Worm (Caenorhabditis elegans) whole organism, L1 larva: ENCODE measurements around the gene lmbr-1.

Source experiments
- nhr-11 ChIP-seq: fragments of 150-350 bp; optimal IDR thresholded peaks from 2 replicates; lab custom pipeline; 2014; ENCODE audit warnings: missing biosample characterization, missing genetic modification characterization
- tbx-2 ChIP-seq: sonication (generic microtip); optimal IDR thresholded peaks from 2 replicates; lab custom pipeline; 2016; ENCODE audit warnings: missing genetic modification characterization, missing compliant biosample characterization

DNA sequence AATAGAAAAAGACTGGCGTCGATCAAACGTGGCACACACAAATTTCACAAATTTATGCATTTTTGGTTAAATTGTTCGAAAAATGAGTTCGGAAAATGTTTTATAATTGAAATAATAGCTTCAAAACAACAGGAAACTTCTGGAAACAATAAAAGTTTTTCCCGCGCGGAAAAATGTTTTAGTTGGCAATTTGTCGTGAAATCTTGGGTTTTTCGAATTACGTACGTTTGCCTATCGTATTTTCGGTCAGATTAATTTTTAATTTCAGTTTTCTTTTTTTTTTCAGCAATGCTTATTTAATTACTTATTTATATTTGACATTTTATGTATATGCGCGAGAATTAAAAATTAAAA lies 16.6 kb upstream of the lmbr-1 start:
- no peak for TF ChIP-seq tbx-2 (tag; lab: Kevin White, UChicago)
- no peak for TF ChIP-seq nhr-11 (tag; lab: Kevin White, UChicago)
